Worm (Caenorhabditis elegans) whole organism, L3 larva: ENCODE data around the gene R193.6.

Experiments
- nhr-25 ChIP-seq: sonication (generic microtip); optimal IDR thresholded peaks from 2 replicates; lab custom pipeline; 2017; ENCODE audit warnings: missing biosample characterization, missing genetic modification characterization
- pha-4 ChIP-seq: fragments of 150-350 bp; optimal IDR thresholded peaks from 2 replicates; lab custom pipeline; 2014; ENCODE audit warnings: missing biosample characterization, missing genetic modification reagents, missing genetic modification characterization
- ztf-4 ChIP-seq: fragments of 150-350 bp; optimal IDR thresholded peaks from 2 replicates; lab custom pipeline; 2014; ENCODE audit warnings: missing biosample characterization, missing genetic modification characterization

Gene R193.6

ce11 chrX:1191582-1191981 is 43.0 kb downstream of the R193.6 start, which contains the start of gene T13G4.4:
TSS of gene T13G4.4 (minus strand) at chrX:1191678.
- TF ChIP-seq nhr-25 (peak; percentile 37), ztf-4 (tag; lab: Kevin White, UChicago) (no peak)

ce11 chrX:1192848-1193247 is 44.3 kb downstream of the R193.6 start, which contains the start of gene T13G4.1:
TSS of gene T13G4.1 (plus strand) at chrX:1193148.
- TF ChIP-seq pha-4 (tag; lab: Kevin White, UChicago), result no peak
